Worm (Caenorhabditis elegans) whole organism, L3 larva: Measurements from ENCODE around the gene C54E10.6.

Experiments
- nhr-12 ChIP-seq: fragments of 150-350 bp; optimal IDR thresholded peaks from 2 replicates; lab custom pipeline; 2014; ENCODE audit warnings: missing biosample characterization, missing genetic modification characterization
- nhr-237 ChIP-seq: fragments of 150-350 bp; optimal IDR thresholded peaks from 2 replicates; lab custom pipeline; 2014; ENCODE audit warnings: missing biosample characterization, missing genetic modification characterization

ce11 chrV:18771804-18772386 is 36.6 kb downstream of the C54E10.6 start:
- TF ChIP-seq nhr-237 (no peak), nhr-12 (tag; lab: Kevin White, UChicago) (no peak)
